Worm (Caenorhabditis elegans) whole organism, L4 larva: ENCODE results near the gene T22B2.5.

ENCODE experiments used
- F49E8.2 ChIP-seq: sonication (generic microtip); optimal IDR thresholded peaks from 2 replicates; lab custom pipeline; 2016; ENCODE audit warnings: missing compliant biosample characterization, mild to moderate bottlenecking, missing genetic modification characterization, borderline replicate concordance
- Y48G9A.11 ChIP-seq: fragments of 200-800 bp; sonication (Bioruptor generic); IDR thresholded peaks from 2 replicates; pipeline ENCODE4 v1.3.6; 2022; ENCODE audit warnings: missing genetic modification reagents, missing genetic modification characterization, missing compliant biosample characterization
- ZK546.5 ChIP-seq, 2 experiments: sonication (generic microtip); optimal IDR thresholded peaks; 2 replicates each; lab custom pipeline; 2017; ENCODE audit warnings: missing biosample characterization in 2 of 2, missing genetic modification characterization in 2 of 2
- aly-2 ChIP-seq: sonication (generic microtip); optimal IDR thresholded peaks from 2 replicates; lab custom pipeline; 2018; ENCODE audit warnings: missing biosample characterization, missing genetic modification characterization
- dpl-1 ChIP-seq: fragments of 150-350 bp; optimal IDR thresholded peaks from 2 replicates; lab custom pipeline; 2014; ENCODE audit warnings: missing biosample characterization, missing genetic modification reagents, missing genetic modification characterization
- fkh-10 ChIP-seq: fragments of 150-350 bp; optimal IDR thresholded peaks from 2 replicates; lab custom pipeline; 2014; ENCODE audit warnings: missing biosample characterization, missing genetic modification reagents, missing genetic modification characterization
- fos-1 ChIP-seq: fragments of 150-350 bp; optimal IDR thresholded peaks from 2 replicates; lab custom pipeline; 2014; ENCODE audit warnings: missing biosample characterization, missing genetic modification characterization
- lin-13 ChIP-seq: fragments of 150-350 bp; optimal IDR thresholded peaks from 2 replicates; lab custom pipeline; 2014; ENCODE audit warnings: missing biosample characterization, missing genetic modification reagents, missing genetic modification characterization
- lin-39 ChIP-seq: fragments of 150-350 bp; optimal IDR thresholded peaks from 2 replicates; lab custom pipeline; 2014; ENCODE audit warnings: missing biosample characterization, missing genetic modification reagents, missing genetic modification characterization
- nhr-6 ChIP-seq: fragments of 150-350 bp; optimal IDR thresholded peaks from 2 replicates; lab custom pipeline; 2014; ENCODE audit warnings: missing biosample characterization, missing genetic modification characterization
- unc-39 ChIP-seq: sonication (generic microtip); optimal IDR thresholded peaks from 2 replicates; lab custom pipeline; 2017; ENCODE audit warnings: missing biosample characterization, missing genetic modification characterization
- zip-11 ChIP-seq: fragments of 200-800 bp; sonication (Bioruptor generic); IDR thresholded peaks from 2 replicates; pipeline ENCODE4 v1.3.6; 2022; ENCODE audit warnings: missing genetic modification characterization, missing compliant biosample characterization
- ztf-11 ChIP-seq: fragments of 150-350 bp; optimal IDR thresholded peaks from 2 replicates; lab custom pipeline; 2014; ENCODE audit warnings: missing biosample characterization, missing genetic modification characterization

DNA sequence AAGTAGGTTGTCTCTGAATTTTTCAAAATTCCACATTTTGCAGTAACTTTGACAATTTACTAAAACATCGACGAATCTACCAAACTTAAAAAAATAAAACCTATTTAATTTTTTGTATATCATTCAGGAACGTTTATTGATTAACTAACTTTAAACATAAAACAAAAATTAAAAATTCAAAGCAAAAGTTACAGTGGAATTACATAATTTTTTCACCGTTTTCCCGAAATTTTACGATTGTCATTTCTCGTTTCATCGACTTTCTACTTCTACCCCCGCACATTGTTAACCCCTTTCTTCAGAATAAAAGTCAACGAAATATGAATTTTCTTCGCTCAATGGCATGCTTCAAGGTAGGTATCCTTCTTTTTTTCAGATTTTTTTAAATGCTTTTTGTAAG is 32.9 kb downstream of the T22B2.5 start, which contains the start of gene F47F2.1:
- TF ChIP-seq aly-2 (tag; lab: Kevin White, UChicago) (no peak), ZK546.5 (tag; optimal IDR thresholded peaks at IDR 0.05; lab: Kevin White, UChicago) (no peak), unc-39 (no peak), dpl-1 (no peak), lin-39 (tag; lab: Kevin White, UChicago) (no peak), fos-1 (tag; lab: Kevin White, UChicago) (no peak), F49E8.2 (tag; lab: Kevin White, UChicago) (no peak), nhr-6 (tag; lab: Kevin White, UChicago) (no peak), zip-11 (GFP tag; lab: Robert Waterston, UW) (no peak), Y48G9A.11 (no peak), ztf-11 (tag; lab: Kevin White, UChicago) (no peak), lin-13 (GFP tag; lab: Kevin White, UChicago) (no peak), fkh-10 (GFP tag; lab: Kevin White, UChicago) (no peak)
